Worm (Caenorhabditis elegans) whole organism, early embryonic: ENCODE data around the gene C09B9.4.
"Not testable (repeated sequence)": the region's sequence is repeated elsewhere in the genome, so short reads cannot be mapped to it uniquely, and the experiment has no call there.

Source experiments
- B0310.2 ChIP-seq: sonication (generic microtip); optimal IDR thresholded peaks from 2 replicates; lab custom pipeline; 2016; ENCODE audit warnings: mild to moderate bottlenecking, missing genetic modification characterization, missing compliant biosample characterization
- F13C5.2 ChIP-seq: sonication (generic microtip); optimal IDR thresholded peaks from 2 replicates; lab custom pipeline; 2017; ENCODE audit warnings: mild to moderate bottlenecking, missing genetic modification characterization, inconsistent platforms, missing compliant biosample characterization
- aly-1 ChIP-seq: sonication (generic microtip); optimal IDR thresholded peaks from 2 replicates; lab custom pipeline; 2016; ENCODE audit warnings: missing genetic modification characterization, missing compliant biosample characterization
- ama-1 ChIP-seq: fragments of 150-350 bp; optimal IDR thresholded peaks from 2 replicates; lab custom pipeline; 2014
- ceh-13 ChIP-seq: fragments of 200-800 bp; sonication (Bioruptor generic); optimal IDR thresholded peaks from 2 replicates; lab custom pipeline; 2018; ENCODE audit warnings: mild to moderate bottlenecking, missing genetic modification characterization, missing compliant biosample characterization
- ceh-36 ChIP-seq: sonication (generic microtip); optimal IDR thresholded peaks from 2 replicates; lab custom pipeline; 2016; ENCODE audit warnings: missing genetic modification characterization, inconsistent platforms, missing compliant biosample characterization
- ets-7 ChIP-seq: sonication (generic microtip); optimal IDR thresholded peaks from 2 replicates; lab custom pipeline; 2016; ENCODE audit warnings: missing genotype, missing genetic modification characterization, missing compliant biosample characterization
- flt-1 ChIP-seq: fragments of 200-800 bp; sonication (Bioruptor generic); IDR thresholded peaks from 2 replicates; pipeline ENCODE4 v1.3.6; 2022; ENCODE audit warnings: missing genetic modification characterization, missing compliant biosample characterization
- hmbx-1 ChIP-seq: sonication (generic microtip); optimal IDR thresholded peaks from 2 replicates; lab custom pipeline; 2016; ENCODE audit warnings: mild to moderate bottlenecking, missing genetic modification characterization, missing compliant biosample characterization
- hmg-4 ChIP-seq: fragments of 200-800 bp; sonication (Bioruptor generic); optimal IDR thresholded peaks from 2 replicates; lab custom pipeline; 2018; ENCODE audit warnings: mild to moderate bottlenecking, missing genetic modification characterization, missing compliant biosample characterization
- hnd-1 ChIP-seq: sonication (generic microtip); optimal IDR thresholded peaks from 2 replicates; lab custom pipeline; 2016; ENCODE audit warnings: missing genetic modification characterization, missing compliant biosample characterization
- pes-1 ChIP-seq: fragments of 200-800 bp; sonication (Bioruptor generic); IDR thresholded peaks from 2 replicates; pipeline ENCODE4 v1.3.6; 2022; ENCODE audit warnings: missing genetic modification reagents, missing genetic modification characterization, missing compliant biosample characterization
- scrt-1 ChIP-seq: fragments of 200-800 bp; sonication (Bioruptor generic); IDR thresholded peaks from 2 replicates; pipeline ENCODE4 v1.3.6; 2022; ENCODE audit warnings: missing genetic modification characterization, missing compliant biosample characterization
- sea-1 ChIP-seq: fragments of 200-800 bp; sonication (Bioruptor generic); conservative IDR thresholded peaks from 2 replicates; pipeline ENCODE4 v1.3.6; 2022; ENCODE audit warnings: missing genetic modification characterization, missing compliant biosample characterization
- tbx-11 ChIP-seq: fragments of 200-800 bp; sonication (Bioruptor generic); IDR thresholded peaks from 2 replicates; pipeline ENCODE4 v1.3.6; 2022; ENCODE audit warnings: missing genetic modification characterization, missing compliant biosample characterization
- tbx-37 ChIP-seq: fragments of 200-800 bp; sonication (Bioruptor generic); conservative IDR thresholded peaks from 2 replicates; pipeline ENCODE4 v1.3.6; 2022; ENCODE audit warnings: missing genetic modification reagents, missing genetic modification characterization, missing compliant biosample characterization
- tra-4 ChIP-seq: sonication (generic microtip); optimal IDR thresholded peaks from 2 replicates; lab custom pipeline; 2017; ENCODE audit warnings: missing genetic modification characterization, missing compliant biosample characterization

The C09B9.4 gene

DNA sequence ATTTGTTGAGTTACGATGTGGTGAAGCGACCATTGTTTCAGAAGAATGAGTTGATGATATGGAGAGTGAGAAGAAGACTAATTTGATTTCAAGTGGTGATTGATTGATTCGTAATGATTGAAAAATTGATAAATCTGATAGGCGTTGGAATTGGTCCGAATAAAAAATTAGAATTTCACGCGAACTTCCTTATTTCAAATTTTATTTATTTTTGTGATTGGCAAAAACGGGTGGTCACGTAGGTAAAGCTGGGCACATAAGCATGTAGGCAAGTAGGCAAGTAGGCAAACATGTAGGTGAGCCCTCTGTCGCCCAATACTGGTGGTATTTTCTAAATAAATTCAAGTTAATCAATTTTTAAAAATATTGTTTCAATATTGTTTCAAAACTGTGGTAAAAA lies at the start of gene C09B9.4:
C09B9.4 (minus strand) TSS at position 101 of the 400 bp plus-strand sequence.
- TF ChIP-seq tbx-11 (GFP tag; lab: Robert Waterston, UW) (no peak), scrt-1 (GFP tag; lab: Robert Waterston, UW) (no peak), flt-1 (no peak), sea-1 (GFP tag; lab: Robert Waterston, UW) (no peak), ets-7 (no peak), ceh-13 (GFP tag; lab: Kevin White, UChicago) (no peak), tra-4 (tag; lab: Kevin White, UChicago) (no peak), F13C5.2 (tag; lab: Kevin White, UChicago) (no peak)

DNA sequence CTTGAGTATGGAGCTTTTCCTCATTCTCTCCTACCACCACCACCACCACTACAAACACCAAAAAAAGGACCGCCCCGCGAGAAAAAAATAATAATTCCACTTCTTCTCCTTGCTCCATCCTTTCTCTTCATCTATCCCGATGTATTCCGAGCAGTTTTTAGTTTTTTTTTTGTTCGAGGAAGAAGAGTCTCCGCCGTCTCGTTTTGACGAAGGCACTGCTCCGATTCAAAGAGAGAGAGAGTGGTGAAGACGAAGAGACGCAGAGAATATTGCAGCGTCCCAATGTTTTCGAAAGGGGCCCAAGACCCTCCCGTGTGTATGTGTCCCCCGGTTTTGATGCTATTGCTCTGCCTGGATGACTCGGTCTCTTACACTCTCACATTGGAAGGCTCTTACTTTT lies 47.9 kb upstream of the C09B9.4 start:
- TF ChIP-seq ceh-13 (GFP tag; lab: Kevin White, UChicago), result no peak
- TF ChIP-seq tbx-11 (GFP tag; lab: Robert Waterston, UW), result no peak
- no peak for TF ChIP-seq ets-7
- no peak for TF ChIP-seq ama-1 (lab: Kevin White, UChicago)
- no peak for TF ChIP-seq hnd-1 (tag; lab: Kevin White, UChicago)
- no peak for TF ChIP-seq tra-4 (tag; lab: Kevin White, UChicago)
- no peak for TF ChIP-seq hmbx-1
- no peak for TF ChIP-seq flt-1
- peak; percentile 42 for TF ChIP-seq aly-1
- no peak for TF ChIP-seq scrt-1 (GFP tag; lab: Robert Waterston, UW)
- no peak for TF ChIP-seq B0310.2 (tag; lab: Kevin White, UChicago)
- TF ChIP-seq pes-1 (GFP tag; lab: Robert Waterston, UW), result no peak
- TF ChIP-seq hmg-4, result peak; percentile 12
- no peak for TF ChIP-seq sea-1 (GFP tag; lab: Robert Waterston, UW)
- TF ChIP-seq tbx-37 (GFP tag; lab: Robert Waterston, UW), result no peak
- no peak for TF ChIP-seq ceh-36 (tag; lab: Kevin White, UChicago)
- TF ChIP-seq F13C5.2 (tag; lab: Kevin White, UChicago), result no peak

- no peak for TF ChIP-seq hmg-4
- no peak for TF ChIP-seq ceh-36 (tag; lab: Kevin White, UChicago)
- TF ChIP-seq hnd-1 (tag; lab: Kevin White, UChicago), result no peak
- TF ChIP-seq F13C5.2 (tag; lab: Kevin White, UChicago), result no peak
- no peak for TF ChIP-seq sea-1 (GFP tag; lab: Robert Waterston, UW)
- TF ChIP-seq hmbx-1, result no peak
- TF ChIP-seq ama-1 (lab: Kevin White, UChicago), result no peak
- TF ChIP-seq B0310.2 (tag; lab: Kevin White, UChicago), result no peak
- TF ChIP-seq aly-1, result no peak
- TF ChIP-seq flt-1, result no peak
- no peak for TF ChIP-seq tbx-11 (GFP tag; lab: Robert Waterston, UW)
- no peak for TF ChIP-seq tbx-37 (GFP tag; lab: Robert Waterston, UW)
- TF ChIP-seq scrt-1 (GFP tag; lab: Robert Waterston, UW), result no peak
- TF ChIP-seq ets-7, result no peak
- TF ChIP-seq pes-1 (GFP tag; lab: Robert Waterston, UW), result no peak
- TF ChIP-seq ceh-13 (GFP tag; lab: Kevin White, UChicago), result no peak
These were observed 45.7 kb upstream of the C09B9.4 start for ce11 chrIV:5078846-5079245.

- TF ChIP-seq tra-4 (tag; lab: Kevin White, UChicago) (no peak), sea-1 (GFP tag; lab: Robert Waterston, UW) (no peak), flt-1 (0 out of 2 replicates have a peak, but pooled peaks have one; percentile 16), hmg-4 (peak; percentile 81), B0310.2 (tag; lab: Kevin White, UChicago) (no peak), F13C5.2 (tag; lab: Kevin White, UChicago) (no peak), tbx-11 (GFP tag; lab: Robert Waterston, UW) (no peak)
These were observed 44.7 kb upstream of the C09B9.4 start for ce11 chrIV:5077918-5078317.

DNA sequence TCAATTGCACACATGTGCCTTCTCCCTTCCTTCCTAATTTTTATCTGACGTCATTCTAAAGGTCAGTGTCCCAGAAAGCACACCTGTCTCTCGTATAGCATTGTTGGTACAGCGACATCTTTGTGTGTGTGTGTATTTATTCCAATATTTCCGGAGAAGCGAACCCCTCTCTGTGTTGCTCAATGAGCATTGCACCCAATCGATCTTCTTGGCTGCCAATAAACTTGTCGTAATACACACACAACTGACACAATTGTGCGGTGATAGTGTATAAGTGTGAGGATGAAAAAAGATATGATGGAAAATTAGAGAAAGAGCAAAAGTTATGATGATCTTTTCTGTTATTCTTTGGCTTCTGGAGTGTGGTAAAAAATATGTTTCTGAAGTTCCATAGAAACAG lies 43.4 kb upstream of the C09B9.4 start:
- no peak for TF ChIP-seq hmg-4
- no peak for TF ChIP-seq scrt-1 (GFP tag; lab: Robert Waterston, UW)
- no peak for TF ChIP-seq tbx-37 (GFP tag; lab: Robert Waterston, UW)
- TF ChIP-seq ceh-13 (GFP tag; lab: Kevin White, UChicago), result no peak
- TF ChIP-seq sea-1 (GFP tag; lab: Robert Waterston, UW), result no peak
- TF ChIP-seq tra-4 (tag; lab: Kevin White, UChicago), result no peak
- TF ChIP-seq ceh-36 (tag; lab: Kevin White, UChicago), result no peak
- TF ChIP-seq ets-7, result no peak
- TF ChIP-seq B0310.2 (tag; lab: Kevin White, UChicago), result no peak
- no peak for TF ChIP-seq hnd-1 (tag; lab: Kevin White, UChicago)

DNA sequence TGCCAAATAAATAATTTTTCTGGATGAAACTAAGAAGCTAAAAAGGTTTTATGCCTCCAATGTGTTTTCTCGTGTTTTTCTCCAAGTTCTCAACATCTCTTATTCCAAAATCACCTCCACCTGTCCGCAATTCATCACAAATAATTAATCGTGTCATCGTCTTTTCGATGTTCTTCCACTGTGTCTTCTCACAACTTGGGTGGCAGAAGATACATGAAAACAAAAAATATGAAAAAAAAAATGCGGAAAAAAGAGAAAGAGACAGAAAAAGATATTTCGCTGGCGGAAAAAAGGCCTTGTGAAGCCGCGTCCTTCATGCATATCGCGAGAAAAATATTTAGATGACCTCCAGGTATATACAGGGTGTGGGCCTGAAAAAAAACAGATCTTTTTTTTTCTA lies 40.7 kb upstream of the C09B9.4 start:
- TF ChIP-seq hmbx-1, result no peak

- TF ChIP-seq hnd-1 (tag; lab: Kevin White, UChicago); pes-1 (GFP tag; lab: Robert Waterston, UW); scrt-1 (GFP tag; lab: Robert Waterston, UW): not testable (repeated sequence)
These were observed 37.4 kb upstream of the C09B9.4 start, which contains the start of gene C02B10.6 for ce11 chrIV:5070593-5070992. C02B10.6 (plus strand) TSS chrIV:5070893.

DNA sequence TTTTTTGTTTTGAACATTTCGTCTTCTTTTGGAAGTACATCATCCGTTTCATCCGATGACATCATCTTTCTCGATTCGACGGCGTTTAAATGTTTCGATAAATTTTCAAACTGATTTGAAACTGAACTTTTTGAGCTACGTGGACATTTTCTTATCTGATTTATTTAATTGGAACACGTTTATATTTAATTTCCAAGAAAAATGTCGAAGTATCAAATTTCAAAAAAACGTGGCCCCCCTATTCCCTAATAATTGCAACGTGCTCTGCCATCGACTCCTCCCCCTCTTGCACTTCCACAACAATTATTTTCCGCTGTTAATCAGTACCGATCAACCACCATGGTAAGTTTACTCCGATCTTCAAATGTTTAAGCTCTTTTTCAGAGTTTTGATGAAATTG lies 35.4 kb upstream of the C09B9.4 start, which contains the start of the genes R13H9.6 and rmd-6:
R13H9.6 (minus strand) TSS at position 101 of the 400 bp plus-strand sequence.
rmd-6 (plus strand) TSS at position 305 of the 400 bp plus-strand sequence.
- TF ChIP-seq aly-1; hmbx-1; scrt-1 (GFP tag; lab: Robert Waterston, UW): not testable (repeated sequence)
